Fruit fly (Drosophila melanogaster): ENCODE data around the gene msb1l.

dm6 chr2L:19628002-19628401 is 50.5 kb downstream of the msb1l start:
- TF ChIP-seq CG4496 (GFP tag; IDR thresholded peaks at IDR 0.05) = no peak
- TF ChIP-seq CG34367 (tag; optimal IDR thresholded peaks at IDR 0.05) = no peak
- no peak for TF ChIP-seq Ets98B (GFP tag; IDR thresholded peaks at IDR 0.05)

Measured in whole organism, pupa.